Fruit fly (Drosophila melanogaster): ENCODE data around the gene Ets21C.

Ets21C gene

dm6 chr2L:522752-523151 lies 30.0 kb downstream of the Ets21C start (continued):
- TF ChIP-seq Dll (GFP tag; IDR thresholded peaks at IDR 0.05; ENCODE audit: partially characterized antibody) (no peak), CG9437 (GFP tag; optimal IDR thresholded peaks at IDR 0.05) (peak; percentile 32), CG7839 (tag; optimal IDR thresholded peaks at IDR 0.05) (peak; percentile 58), nerfin-1 (tag; optimal IDR thresholded peaks at IDR 0.05) (peak; percentile 44), ssp (GFP tag; IDR thresholded peaks at IDR 0.05) (0 out of 2 replicates have a peak, but pooled peaks have one; percentile 29), ind (GFP tag; optimal IDR thresholded peaks at IDR 0.05) (peak; percentile 63), dan (GFP tag; IDR thresholded peaks at IDR 0.05) (peak; percentile 47; the same call in 1 of the 2 replicates), CG10366 (GFP tag; IDR thresholded peaks at IDR 0.05) (peak; percentile 37; the same call in 1 of the 2 replicates), CG10979 (tag; optimal IDR thresholded peaks at IDR 0.05) (peak; percentile 72), CG13624 (GFP tag; optimal IDR thresholded peaks at IDR 0.05) (no peak), CG18476 (GFP tag; optimal IDR thresholded peaks at IDR 0.05) (peak; percentile 31), caup (GFP tag; optimal IDR thresholded peaks at IDR 0.05; ENCODE audit: severe bottlenecking) (peak; percentile 5), CG10274 (GFP tag; optimal IDR thresholded peaks at IDR 0.05) (peak; percentile 8), usp (GFP tag; optimal IDR thresholded peaks at IDR 0.05) (no peak), CG4617 (GFP tag; optimal IDR thresholded peaks at IDR 0.05; ENCODE audit: borderline replicate concordance) (no peak), fd64A (GFP tag; optimal IDR thresholded peaks at IDR 0.05) (no peak), lab (GFP tag; optimal IDR thresholded peaks at IDR 0.05) (no peak), bsh (GFP tag; optimal IDR thresholded peaks at IDR 0.05) (peak in 1 of 2 experiments; percentile 79), CG7987 (GFP tag; optimal IDR thresholded peaks at IDR 0.05) (no peak), Drgx (GFP tag; IDR thresholded peaks at IDR 0.05) (peak; percentile 34; the same call in 1 of the 2 replicates), knrl (GFP tag; IDR thresholded peaks at IDR 0.05; ENCODE audit: partially characterized antibody) (no peak), CG31365 (tag; optimal IDR thresholded peaks at IDR 0.05) (no peak), Xrp1 (GFP tag; IDR thresholded peaks at IDR 0.05) (peak; percentile 75), CG4854 (GFP tag; optimal IDR thresholded peaks at IDR 0.05) (no peak), Awh (GFP tag; IDR thresholded peaks at IDR 0.05) (peak; percentile 73), CG12744 (GFP tag; optimal IDR thresholded peaks at IDR 0.05) (no peak), CG12942 (GFP tag; optimal IDR thresholded peaks at IDR 0.05) (no peak), sna (GFP tag; IDR thresholded peaks at IDR 0.05; ENCODE audit: partially characterized antibody) (no peak), amos (GFP tag; IDR thresholded peaks at IDR 0.05; ENCODE audit: partially characterized antibody) (no peak), Xbp1 (GFP tag; optimal IDR thresholded peaks at IDR 0.05) (peak; percentile 59), CG6813 (GFP tag; optimal IDR thresholded peaks at IDR 0.05) (peak; percentile 52), NK7.1 (GFP tag; optimal IDR thresholded peaks at IDR 0.05) (no peak), Oli (tag; optimal IDR thresholded peaks at IDR 0.05) (peak; percentile 58), CG11247 (GFP tag; IDR thresholded peaks at IDR 0.05) (peak; percentile 50; the same call in 1 of the 2 replicates), Hr39 (optimal IDR thresholded peaks at IDR 0.05) (no peak), Ssrp (tag; optimal IDR thresholded peaks at IDR 0.05) (peak; percentile 65), CG4404 (GFP tag; IDR thresholded peaks at IDR 0.05) (peak; percentile 53), CG31441 (GFP tag; IDR thresholded peaks at IDR 0.05) (peak; percentile 74), crp (GFP tag; optimal IDR thresholded peaks at IDR 0.05) (no peak), TFAM (GFP tag; optimal IDR thresholded peaks at IDR 0.05) (no peak), D19B (GFP tag; optimal IDR thresholded peaks at IDR 0.05) (no peak), CG18599 (GFP tag; optimal IDR thresholded peaks at IDR 0.05) (no peak), CG11723 (GFP tag; optimal IDR thresholded peaks at IDR 0.05) (peak; percentile 3), CG6791 (GFP tag; IDR thresholded peaks at IDR 0.05; ENCODE audit: partially characterized antibody) (no peak), MTF-1 (GFP tag; optimal IDR thresholded peaks at IDR 0.05; ENCODE audit: borderline replicate concordance) (peak; percentile 36), prd (optimal IDR thresholded peaks at IDR 0.05) (no peak), prd (GFP tag; IDR thresholded peaks at IDR 0.05) (peak; percentile 66; the same call in 2 of the 3 replicates), HHEX (GFP tag; optimal IDR thresholded peaks at IDR 0.05) (peak; percentile 50), CG12659 (GFP tag; optimal IDR thresholded peaks at IDR 0.05) (peak; percentile 28)

Measured in whole organism, embryonic.